Fruit fly (Drosophila melanogaster) S2 (cell line): Measurements from ENCODE around the gene CG32719.

Experiments
- CG8478 ChIP-seq: fragments of >200 bp; optimal IDR thresholded peaks from 2 replicates; lab custom pipeline; 2018
- CTCF ChIP-seq, 2 experiments: fragments of >200 bp; optimal IDR thresholded peaks; 2 replicates each; lab custom pipeline; 2018

Gene CG32719

DNA sequence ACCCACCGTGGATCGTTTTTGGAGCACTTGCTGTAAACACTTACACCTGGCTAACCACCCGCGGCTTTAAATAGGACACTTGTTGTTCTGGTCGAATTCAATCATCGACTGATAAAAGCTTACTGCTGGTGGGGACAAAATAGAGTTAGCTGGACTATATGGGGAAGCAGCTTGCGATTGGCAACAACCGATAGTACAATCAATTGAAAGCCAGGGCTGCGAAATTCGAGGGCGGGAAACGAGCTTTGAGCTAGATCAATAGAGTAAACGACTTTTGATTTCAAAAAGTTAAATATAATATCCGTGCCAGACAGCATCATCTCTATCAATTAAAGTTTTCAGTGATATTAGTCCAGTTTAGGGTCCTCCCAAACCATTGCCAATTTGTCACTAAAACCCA, at the start of gene CG32719:
Gene CG32719 (minus strand): TSS at position 101 of the 400 bp plus-strand sequence.
- no peak for TF ChIP-seq CTCF (optimal IDR thresholded peaks at IDR 0.05; lab: Kevin White, UChicago)

DNA sequence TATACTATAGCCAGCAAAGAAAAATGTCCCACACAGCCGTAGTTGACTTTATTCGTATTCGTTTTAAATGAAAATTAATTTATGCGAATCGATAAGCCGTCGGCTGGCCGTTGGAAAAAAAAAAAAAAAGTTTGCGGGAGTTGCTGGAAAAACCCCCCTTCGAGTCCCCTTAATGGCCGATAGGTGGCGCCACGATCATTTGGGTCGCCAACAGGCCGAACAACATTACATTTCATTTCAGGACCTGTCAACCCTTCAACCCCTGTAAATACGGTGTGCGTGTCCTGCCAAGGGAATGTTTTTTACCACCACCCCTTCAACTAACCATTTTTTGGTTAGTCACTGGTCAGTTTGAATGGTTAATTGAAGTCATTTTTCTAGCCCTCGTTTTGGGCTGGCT, 45.3 kb upstream of the CG32719 start:
- TF ChIP-seq CG8478 = no peak
- TF ChIP-seq CTCF (optimal IDR thresholded peaks at IDR 0.05; lab: Kevin White, UChicago) = peak; percentile 81

DNA sequence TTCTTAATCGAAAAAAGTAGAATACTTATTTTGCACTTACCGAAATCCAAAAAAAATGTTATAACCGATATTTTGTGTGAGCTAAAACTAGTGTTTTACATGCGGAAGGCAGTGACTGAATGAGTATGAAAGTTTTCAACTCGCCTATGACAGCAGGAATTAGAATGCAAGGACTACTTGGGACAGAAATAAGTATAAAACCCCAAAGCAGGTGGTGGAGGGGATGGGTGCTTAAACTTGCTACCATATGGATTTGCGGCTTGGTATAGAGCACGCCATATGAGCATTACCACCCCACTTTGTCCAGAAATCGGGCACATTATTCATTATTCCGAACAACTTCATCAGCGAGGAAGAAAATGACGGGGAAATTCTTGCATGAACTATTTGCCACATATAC, 38.2 kb upstream of the CG32719 start, which contains the start of gene CG12689:
Gene CG12689 (minus strand): TSS at position 101 of the 400 bp plus-strand sequence.
- no peak for TF ChIP-seq CTCF (optimal IDR thresholded peaks at IDR 0.05; lab: Kevin White, UChicago)
- TF ChIP-seq CG8478 = no peak

DNA sequence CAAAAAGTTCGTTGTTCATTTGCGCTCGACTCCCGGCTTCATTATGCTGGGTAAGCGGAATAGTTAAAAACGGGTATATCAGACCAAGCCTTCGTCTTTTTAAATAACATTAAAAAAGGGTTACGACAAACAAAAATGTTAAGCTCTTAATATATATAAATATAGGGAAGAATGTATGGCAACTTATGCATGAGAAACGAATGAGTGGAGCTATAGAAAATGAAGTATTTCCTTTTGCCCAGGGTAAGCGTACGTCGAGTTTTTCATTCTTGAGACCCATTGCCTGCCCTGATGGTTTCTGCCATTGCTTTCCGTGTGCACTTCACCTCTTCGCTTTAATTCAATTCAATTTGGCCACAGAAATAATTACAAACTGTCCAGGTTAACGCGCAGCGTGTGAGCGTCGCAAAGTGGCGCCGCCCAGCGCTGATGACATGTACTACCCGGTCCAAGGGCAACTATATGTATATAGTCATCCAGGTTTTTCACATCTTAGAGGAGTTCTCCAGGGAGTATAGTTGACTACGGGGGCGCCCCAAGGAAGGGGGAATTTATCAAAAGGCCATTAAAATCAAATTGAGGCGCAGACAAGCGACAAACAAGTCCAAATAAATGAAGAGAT, 33.5 kb upstream of the CG32719 start:
- no peak for TF ChIP-seq CG8478
- TF ChIP-seq CTCF (optimal IDR thresholded peaks at IDR 0.05; lab: Kevin White, UChicago) = peak; percentile 75 to 78

DNA sequence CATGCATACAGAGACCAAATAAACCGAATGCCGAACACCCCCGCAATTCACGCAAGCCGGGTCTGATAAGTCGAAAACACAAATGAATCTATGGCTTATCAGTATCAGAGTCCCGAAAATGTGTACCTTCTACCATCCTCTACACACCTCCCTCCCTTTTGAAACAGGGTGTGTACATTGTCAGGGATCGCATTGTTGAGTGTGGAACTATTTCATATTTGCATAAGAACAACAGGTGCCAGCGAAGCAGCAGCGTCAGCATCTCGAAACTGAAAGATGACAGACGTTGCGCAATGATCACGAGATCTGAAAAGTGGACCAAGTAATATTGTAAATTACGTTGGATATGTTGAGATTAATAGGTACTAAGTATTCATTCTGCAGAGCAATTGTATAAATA, 32.0 kb upstream of the CG32719 start:
- no peak for TF ChIP-seq CG8478
- no peak for TF ChIP-seq CTCF (optimal IDR thresholded peaks at IDR 0.05; lab: Kevin White, UChicago)

DNA sequence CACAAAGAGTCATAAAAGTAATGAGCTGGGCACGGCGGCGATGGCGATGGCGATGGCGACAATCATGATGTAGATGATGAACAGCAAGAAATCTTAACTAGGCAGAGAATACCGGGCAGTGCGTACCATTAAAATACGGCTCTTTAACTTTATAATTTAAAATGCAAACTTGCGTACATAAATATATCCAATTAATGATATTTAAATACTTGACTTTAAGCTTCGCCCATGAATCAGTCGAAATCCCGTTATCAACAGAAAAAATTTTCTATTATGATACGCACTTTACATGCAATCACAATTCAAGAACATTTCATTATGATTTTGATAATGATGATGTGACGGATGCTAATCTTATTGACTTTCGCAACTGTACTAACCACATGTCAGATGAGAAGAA, 31.2 kb upstream of the CG32719 start:
- no peak for TF ChIP-seq CG8478
- no peak for TF ChIP-seq CTCF (optimal IDR thresholded peaks at IDR 0.05; lab: Kevin White, UChicago)

DNA sequence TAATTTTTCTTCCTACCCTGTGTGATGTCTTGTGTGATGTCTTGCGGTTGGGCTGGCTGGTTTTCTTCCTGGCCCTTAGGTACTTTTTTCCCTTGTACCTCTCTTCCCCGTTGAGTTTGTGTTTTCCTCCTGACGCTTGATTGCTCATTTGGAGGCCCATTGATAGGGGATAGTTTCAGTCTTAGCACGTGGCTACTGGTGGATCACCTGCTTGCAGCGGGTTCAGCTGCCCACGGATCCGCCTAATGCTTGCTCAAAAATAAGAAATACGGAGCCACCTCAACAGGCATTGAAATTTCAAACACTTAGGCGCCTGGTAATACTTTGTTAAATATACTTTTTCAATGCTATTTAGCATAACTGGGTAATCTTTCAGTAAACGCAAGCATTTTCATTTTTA, 26.2 kb upstream of the CG32719 start, which contains the start of gene CG11369:
Gene CG11369 (plus strand): TSS at position 301 of the 400 bp plus-strand sequence.
- TF ChIP-seq CTCF (optimal IDR thresholded peaks at IDR 0.05; lab: Kevin White, UChicago) = no peak
- no peak for TF ChIP-seq CG8478

DNA sequence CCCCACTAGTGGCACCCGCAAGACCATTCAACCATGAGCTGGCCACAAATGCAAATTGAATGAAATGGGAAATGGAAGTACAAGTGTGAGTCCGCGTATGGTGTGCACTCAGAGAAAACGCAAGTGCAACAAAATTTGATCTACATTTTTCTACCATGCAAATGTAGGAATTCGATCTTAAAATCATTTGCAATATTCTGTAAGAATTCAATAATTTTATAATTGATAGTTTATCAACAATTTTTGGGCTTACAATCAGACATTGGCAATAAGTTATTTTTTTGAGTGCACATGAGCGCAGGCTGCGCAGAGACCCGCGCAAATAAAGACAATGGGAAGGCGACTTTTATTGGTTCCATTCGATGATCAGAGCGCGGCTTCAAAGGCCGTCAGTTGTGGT, 23.4 kb upstream of the CG32719 start:
- TF ChIP-seq CTCF (optimal IDR thresholded peaks at IDR 0.05; lab: Kevin White, UChicago) = no peak
- no peak for TF ChIP-seq CG8478

DNA sequence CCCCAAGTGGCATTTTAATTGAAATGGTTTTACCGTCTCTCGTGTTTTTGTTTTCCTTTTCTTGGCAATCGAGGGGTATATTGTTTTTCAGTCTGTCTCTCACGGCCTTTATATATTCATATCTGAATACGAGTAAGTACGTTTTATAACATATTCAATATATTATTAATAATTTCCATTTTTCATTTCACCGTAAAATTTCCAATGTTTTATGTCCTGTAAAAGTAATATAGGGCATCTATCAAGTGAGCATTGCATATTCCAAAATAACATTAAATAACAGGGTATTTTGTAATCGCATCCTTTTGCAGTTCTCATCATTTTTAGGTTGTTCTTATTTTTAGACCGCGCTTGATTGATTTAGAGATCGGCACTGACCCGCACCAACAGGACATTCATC, 21.9 kb upstream of the CG32719 start:
- no peak for TF ChIP-seq CTCF (optimal IDR thresholded peaks at IDR 0.05; lab: Kevin White, UChicago)
- TF ChIP-seq CG8478 = no peak

DNA sequence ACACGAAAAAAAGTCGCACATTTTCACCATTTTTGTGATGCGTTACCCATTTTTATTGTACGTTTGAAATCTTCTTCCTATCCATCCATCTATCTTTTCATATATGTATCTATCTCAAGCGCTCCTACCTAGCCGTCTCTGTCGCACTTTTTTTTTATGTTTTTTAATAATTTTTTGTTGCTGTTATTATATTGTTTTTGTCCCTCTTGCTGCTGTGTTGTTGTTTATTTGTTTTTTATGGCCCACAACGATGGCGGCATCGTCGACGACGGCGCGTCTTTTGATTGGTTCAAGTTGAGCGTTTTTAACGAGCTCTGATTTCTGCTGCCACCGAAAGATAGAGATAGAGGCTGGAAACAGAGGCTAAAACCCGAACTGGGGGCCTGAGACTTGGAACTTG, 20.5 kb upstream of the CG32719 start:
- no peak for TF ChIP-seq CG8478
- TF ChIP-seq CTCF (optimal IDR thresholded peaks at IDR 0.05; lab: Kevin White, UChicago) = no peak

DNA sequence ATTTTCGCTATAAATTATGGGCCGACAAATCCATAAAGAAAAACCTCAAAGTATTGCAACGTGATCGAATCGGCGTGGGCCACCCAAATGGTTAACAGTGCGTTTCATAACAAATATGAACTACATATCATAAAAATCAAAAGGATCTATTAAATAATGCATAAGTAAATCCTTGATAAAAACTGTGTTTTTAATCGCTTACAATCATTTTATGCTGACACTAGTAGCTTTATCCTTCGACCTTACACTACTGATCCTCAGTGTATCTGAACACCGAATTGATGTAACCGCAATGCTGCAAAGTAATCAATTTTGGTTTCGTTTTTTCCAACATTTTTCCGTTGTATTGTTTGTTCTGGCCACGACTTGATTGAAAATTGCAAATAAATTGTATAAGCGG, 14.8 kb upstream of the CG32719 start:
- TF ChIP-seq CG8478 (no peak), CTCF (optimal IDR thresholded peaks at IDR 0.05; lab: Kevin White, UChicago) (no peak)

DNA sequence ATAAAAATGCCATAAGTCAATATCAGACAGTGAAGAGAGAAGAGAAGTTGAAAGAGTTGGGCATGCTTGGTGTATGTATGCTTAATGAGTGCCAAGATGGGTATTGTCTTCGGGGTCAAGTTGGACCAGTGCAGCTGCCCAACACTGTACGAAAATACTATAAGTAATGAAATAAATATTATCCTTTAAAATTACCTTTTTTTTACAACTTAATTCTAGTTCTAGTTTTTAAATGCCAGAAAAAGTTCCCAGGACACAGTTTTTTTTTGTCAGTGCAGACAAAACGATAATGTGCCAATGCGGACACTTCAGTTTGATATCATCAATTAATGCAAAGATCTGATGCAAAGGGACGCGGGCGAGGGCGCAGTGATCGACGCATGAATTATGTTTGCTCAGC, 12.9 kb upstream of the CG32719 start:
- TF ChIP-seq CTCF (optimal IDR thresholded peaks at IDR 0.05; lab: Kevin White, UChicago) = no peak
- no peak for TF ChIP-seq CG8478

DNA sequence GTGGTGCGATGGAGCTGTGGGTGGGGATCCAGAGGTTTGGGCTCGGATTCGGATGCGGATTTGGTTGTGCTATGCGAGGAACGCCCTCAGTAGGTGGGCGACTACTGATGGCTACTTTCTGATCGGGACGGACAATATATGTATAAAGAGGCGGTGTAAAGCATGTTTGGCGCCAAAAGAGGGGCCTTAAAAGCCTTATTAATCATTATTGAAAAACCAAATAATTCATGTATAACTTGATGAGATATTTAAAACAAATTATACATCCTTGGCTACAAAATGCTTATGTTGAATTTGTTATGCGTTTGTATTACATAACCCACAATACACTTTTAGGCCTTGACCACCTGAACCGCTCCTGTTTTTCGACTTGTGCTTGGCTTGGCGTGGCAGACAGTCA, 12.1 kb upstream of the CG32719 start:
- no peak for TF ChIP-seq CTCF (optimal IDR thresholded peaks at IDR 0.05; lab: Kevin White, UChicago)
- no peak for TF ChIP-seq CG8478

DNA sequence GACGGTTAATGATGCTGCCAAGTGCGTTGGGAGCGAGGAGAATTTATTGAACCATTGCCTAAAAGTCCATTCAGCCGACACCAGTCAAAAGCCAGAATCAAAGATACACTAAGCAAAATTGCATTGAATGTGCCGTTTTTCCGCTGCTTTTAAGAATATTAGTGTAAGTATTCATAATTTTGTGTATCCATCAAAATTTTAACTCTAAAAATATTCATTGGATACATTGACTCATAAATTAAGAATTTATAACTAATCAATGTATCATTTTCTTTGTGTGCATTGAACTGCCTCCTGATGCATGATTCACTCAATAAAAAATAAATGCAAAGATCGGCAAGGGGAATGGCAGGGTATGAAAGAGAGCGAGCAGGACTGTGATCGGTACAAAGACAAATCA, 10.9 kb upstream of the CG32719 start:
- TF ChIP-seq CG8478 (no peak), CTCF (optimal IDR thresholded peaks at IDR 0.05; lab: Kevin White, UChicago) (no peak)

DNA sequence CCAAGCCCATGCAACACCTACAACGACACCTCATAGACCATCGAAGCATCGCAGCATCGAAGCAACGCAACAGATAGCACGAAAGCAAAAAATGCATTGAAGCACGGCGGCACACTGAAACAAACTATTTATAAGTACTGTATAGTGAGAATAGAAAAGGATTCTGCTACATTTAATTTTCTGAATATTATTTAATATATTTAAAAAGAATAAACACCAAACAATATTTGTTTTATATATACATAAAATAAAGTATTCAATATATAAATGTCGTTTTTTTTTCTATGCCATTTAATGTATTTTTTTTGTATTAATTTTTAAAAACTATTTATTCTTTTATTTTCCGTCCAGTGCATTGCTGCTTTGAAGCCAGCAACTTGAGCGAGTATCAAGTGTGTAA, 9.9 kb upstream of the CG32719 start:
- TF ChIP-seq CTCF (optimal IDR thresholded peaks at IDR 0.05; lab: Kevin White, UChicago) (no peak), CG8478 (no peak)

DNA sequence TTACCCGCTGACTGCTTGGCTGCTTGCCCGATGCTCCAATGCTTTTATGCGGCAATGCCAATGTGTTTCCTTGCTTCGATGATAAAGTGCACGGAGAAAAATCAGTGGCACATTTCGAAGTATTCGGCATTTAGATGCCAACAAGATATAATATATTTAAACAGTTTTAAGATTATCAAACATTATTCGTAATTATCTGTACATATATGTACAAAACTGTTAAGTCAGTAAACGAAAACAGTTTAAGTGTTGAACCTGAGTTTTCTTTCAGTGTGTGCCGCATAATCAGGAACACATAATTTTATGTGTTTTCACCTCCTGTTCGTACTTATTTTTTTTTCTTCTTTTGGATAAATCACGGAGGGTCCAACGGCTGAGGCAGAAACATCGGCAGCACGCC, 8.5 kb upstream of the CG32719 start:
- TF ChIP-seq CTCF (optimal IDR thresholded peaks at IDR 0.05; lab: Kevin White, UChicago) (no peak), CG8478 (no peak)

DNA sequence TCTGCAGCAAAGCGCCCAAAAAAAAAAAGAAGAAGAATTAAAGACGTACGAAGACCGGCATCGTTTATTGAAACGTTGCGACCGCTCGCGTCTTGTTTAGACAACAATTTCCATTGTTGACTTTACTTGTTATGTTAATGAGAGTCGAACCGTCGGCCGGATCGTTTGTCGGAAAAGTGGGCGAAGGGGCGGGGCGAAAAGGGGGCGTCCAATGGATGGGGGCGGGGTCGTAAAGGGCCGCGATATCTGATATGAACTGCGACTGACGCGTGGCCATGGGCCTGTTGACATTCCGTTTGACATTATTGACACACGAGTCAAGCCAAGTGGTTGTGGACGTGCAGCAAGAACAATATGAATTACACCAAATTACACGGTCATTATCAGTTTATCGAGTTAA, 5.7 kb upstream of the CG32719 start:
- no peak for TF ChIP-seq CG8478
- no peak for TF ChIP-seq CTCF (optimal IDR thresholded peaks at IDR 0.05; lab: Kevin White, UChicago)
